Fruit fly (Drosophila melanogaster): ENCODE measurements around the gene hdly.

DNA sequence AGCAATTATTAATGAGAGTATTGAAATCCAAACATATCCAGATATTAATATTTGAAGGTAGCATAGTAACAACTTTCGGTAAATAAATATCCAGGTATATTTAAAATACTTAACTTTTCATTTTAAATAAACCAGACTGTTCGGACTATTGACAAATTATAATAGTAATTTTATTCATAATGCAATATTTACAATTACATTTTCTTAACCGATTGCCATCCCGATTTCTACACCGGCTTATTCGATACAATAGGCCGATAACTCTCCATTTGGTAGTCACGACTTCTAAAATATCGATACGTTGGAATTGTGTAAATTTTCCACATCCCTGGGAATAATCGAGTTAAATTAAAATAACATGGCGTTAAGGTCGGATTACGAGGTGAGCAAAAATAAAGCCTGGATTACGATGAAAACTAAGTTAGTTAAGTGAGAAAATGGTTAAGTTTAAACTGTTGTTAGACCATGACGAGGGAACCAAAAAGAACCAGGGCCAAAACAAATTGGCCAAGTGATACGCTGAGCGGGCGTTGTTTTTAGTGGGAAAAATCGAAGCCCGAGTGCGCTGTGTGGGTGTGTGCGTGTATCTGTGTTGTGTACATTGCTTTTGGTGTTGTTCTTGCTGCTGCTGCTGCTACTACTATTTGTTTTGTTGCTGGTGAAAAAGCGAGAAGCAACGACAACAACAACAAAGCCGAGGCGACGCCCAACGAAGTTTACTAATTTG lies 34.5 kb downstream of the hdly start, which contains the start of gene Atpalpha:
- no peak for TF ChIP-seq CG31627 (GFP tag; optimal IDR thresholded peaks at IDR 0.05)
- no peak for TF ChIP-seq cyc (GFP tag; optimal IDR thresholded peaks at IDR 0.05)
- TF ChIP-seq Hr39 (GFP tag; optimal IDR thresholded peaks at IDR 0.05), result no peak
- TF ChIP-seq spab (GFP tag; optimal IDR thresholded peaks at IDR 0.05), result no peak
- no peak for TF ChIP-seq CG6276 (GFP tag; optimal IDR thresholded peaks at IDR 0.05)
- no peak for TF ChIP-seq pdm3 (GFP tag; optimal IDR thresholded peaks at IDR 0.05)
